Fruit fly (Drosophila melanogaster) whole organism, embryonic: ENCODE measurements around the gene CG1074.

Experiments
- Abd-B ChIP-seq: fragments of 200-800 bp; sonication (Bioruptor generic); optimal IDR thresholded peaks from 2 replicates; lab custom pipeline; 2018; ENCODE audit warnings: missing biosample characterization, mild to moderate bottlenecking, missing genetic modification characterization, moderate library complexity
- Aef1 ChIP-seq: fragments of 200-800 bp; sonication (Bioruptor generic); IDR thresholded peaks from 3 replicates; pipeline ENCODE4 v1.3.6; 2022; ENCODE audit warnings: missing biosample characterization, missing genetic modification characterization
- CG10366 ChIP-seq: fragments of 200-800 bp; sonication (Bioruptor generic); IDR thresholded peaks from 2 replicates; pipeline ENCODE4 v1.3.6; 2022; ENCODE audit warnings: missing biosample characterization, missing genetic modification characterization
- CG10543 ChIP-seq: fragments of 200-800 bp; sonication (Bioruptor generic); optimal IDR thresholded peaks from 3 replicates; lab custom pipeline; 2017; ENCODE audit warnings: missing biosample characterization, mild to moderate bottlenecking, missing genetic modification characterization, moderate library complexity
- CG10565 ChIP-seq: fragments of 200-800 bp; sonication (Bioruptor generic); optimal IDR thresholded peaks from 3 replicates; lab custom pipeline; 2016; ENCODE audit warnings: missing biosample characterization, mild to moderate bottlenecking, missing genetic modification characterization
- CG11093 ChIP-seq: fragments of 200-800 bp; sonication (Bioruptor generic); IDR thresholded peaks from 3 replicates; pipeline ENCODE4 v1.3.6; 2022; ENCODE audit warnings: missing biosample characterization, missing genetic modification characterization
- CG12219 ChIP-seq: fragments of 200-800 bp; sonication (Bioruptor generic); optimal IDR thresholded peaks from 3 replicates; lab custom pipeline; 2018; ENCODE audit warnings: missing biosample characterization, mild to moderate bottlenecking, missing genetic modification characterization
- CG12744 ChIP-seq: fragments of 200-800 bp; sonication (Bioruptor generic); optimal IDR thresholded peaks from 2 replicates; lab custom pipeline; 2016; ENCODE audit warnings: missing biosample characterization, missing genetic modification characterization
- CG14860 ChIP-seq: fragments of 200-800 bp; sonication (Bioruptor generic); IDR thresholded peaks from 3 replicates; pipeline ENCODE4 v1.3.6; 2022; ENCODE audit warnings: missing biosample characterization, missing genetic modification characterization; ENCODE audit not compliant: partially characterized antibody
- CG15479 ChIP-seq: fragments of 200-800 bp; sonication (Bioruptor generic); optimal IDR thresholded peaks from 3 replicates; lab custom pipeline; 2019; ENCODE audit warnings: missing biosample characterization, mild to moderate bottlenecking, missing genetic modification characterization, moderate library complexity
- CG15601 ChIP-seq: fragments of 200-800 bp; sonication (Bioruptor generic); optimal IDR thresholded peaks from 3 replicates; lab custom pipeline; 2019; ENCODE audit warnings: missing biosample characterization, mild to moderate bottlenecking, missing genetic modification characterization, moderate library complexity
- CG16815 ChIP-seq: fragments of 200-800 bp; sonication (Bioruptor generic); optimal IDR thresholded peaks from 3 replicates; lab custom pipeline; 2017; ENCODE audit warnings: missing biosample characterization, mild to moderate bottlenecking, missing genetic modification characterization
- CG17359 ChIP-seq: fragments of 200-800 bp; sonication (Bioruptor generic); optimal IDR thresholded peaks from 3 replicates; lab custom pipeline; 2018; ENCODE audit warnings: missing biosample characterization, mild to moderate bottlenecking, missing genetic modification characterization, moderate library complexity
- CG34224 ChIP-seq: fragments of 200-800 bp; sonication (Bioruptor generic); IDR thresholded peaks from 3 replicates; pipeline ENCODE4 v1.3.6; 2022; ENCODE audit warnings: missing biosample characterization, missing genetic modification characterization; ENCODE audit not compliant: partially characterized antibody
- CG8924 ChIP-seq: fragments of 200-800 bp; optimal IDR thresholded peaks from 3 replicates; lab custom pipeline; 2019; ENCODE audit warnings: missing biosample characterization, mild to moderate bottlenecking, missing genetic modification characterization, moderate library complexity
- CkIIα-i1 ChIP-seq: fragments of 200-800 bp; sonication (Bioruptor generic); IDR thresholded peaks from 2 replicates; pipeline ENCODE4 v1.3.6; 2022; ENCODE audit warnings: missing biosample characterization, missing genetic modification characterization
- Deaf1 ChIP-seq: fragments of 200-800 bp; optimal IDR thresholded peaks from 3 replicates; lab custom pipeline; 2019; ENCODE audit warnings: missing biosample characterization, mild to moderate bottlenecking, missing genetic modification characterization, moderate library complexity
- Dip3 ChIP-seq: fragments of 200-800 bp; sonication (Bioruptor generic); optimal IDR thresholded peaks from 3 replicates; lab custom pipeline; 2016; ENCODE audit warnings: missing biosample characterization, missing genetic modification characterization
- E2f1 ChIP-seq: fragments of 200-800 bp; sonication (Bioruptor generic); IDR thresholded peaks from 2 replicates; pipeline ENCODE4 v1.3.6; 2022; ENCODE audit warnings: missing biosample characterization, missing genetic modification characterization
- GATAe ChIP-seq: fragments of 200-800 bp; sonication (Bioruptor generic); conservative IDR thresholded peaks from 2 replicates; pipeline ENCODE4 v1.3.6; 2022; ENCODE audit warnings: missing biosample characterization, missing genetic modification characterization
- Jarid2 ChIP-seq: fragments of 200-800 bp; sonication (Bioruptor generic); optimal IDR thresholded peaks from 3 replicates; lab custom pipeline; 2017; ENCODE audit warnings: mild to moderate bottlenecking, missing biosample characterization, missing genetic modification reagents, missing genetic modification characterization
- Lim3 ChIP-seq: fragments of 200-800 bp; sonication (Bioruptor generic); IDR thresholded peaks from 2 replicates; pipeline ENCODE4 v1.3.6; 2022; ENCODE audit warnings: missing biosample characterization, missing genetic modification characterization
- Lpt ChIP-seq: fragments of >200 bp; optimal IDR thresholded peaks from 2 replicates; lab custom pipeline; 2018; ENCODE audit warnings: missing biosample characterization, missing genetic modification characterization
- Mad ChIP-seq: fragments of 200-800 bp; sonication (Bioruptor generic); optimal IDR thresholded peaks from 2 replicates; lab custom pipeline; 2016; ENCODE audit warnings: missing biosample characterization, missing genetic modification characterization
- Med ChIP-seq: fragments of 200-800 bp; sonication (Bioruptor generic); peaks from one replicate; lab custom pipeline; 2016; ENCODE audit warnings: missing biosample characterization, missing genetic modification characterization, mild to moderate bottlenecking, inconsistent platforms, moderate library complexity
- NC2α ChIP-seq: fragments of 200-800 bp; sonication (Bioruptor generic); optimal IDR thresholded peaks from 2 replicates; lab custom pipeline; 2016; ENCODE audit warnings: missing biosample characterization, missing genetic modification characterization
- Ravus ChIP-seq: fragments of 200-800 bp; sonication (Bioruptor generic); IDR thresholded peaks from 2 replicates; pipeline ENCODE4 v1.3.6; 2022; ENCODE audit warnings: missing biosample characterization, missing genetic modification characterization
- Side ChIP-seq: fragments of 200-800 bp; sonication (Bioruptor generic); optimal IDR thresholded peaks from 2 replicates; lab custom pipeline; 2016; ENCODE audit warnings: missing biosample characterization, missing genetic modification characterization
- bab2 ChIP-seq: fragments of 200-800 bp; sonication (Bioruptor generic); optimal IDR thresholded peaks from 2 replicates; lab custom pipeline; 2016; ENCODE audit warnings: missing biosample characterization, missing genetic modification characterization
- cato ChIP-seq: fragments of 200-800 bp; sonication (Bioruptor generic); optimal IDR thresholded peaks from 2 replicates; lab custom pipeline; 2016; ENCODE audit warnings: missing biosample characterization, missing genetic modification characterization, borderline replicate concordance
- cg ChIP-seq: fragments of 200-800 bp; sonication (Bioruptor generic); optimal IDR thresholded peaks from 3 replicates; lab custom pipeline; 2019; ENCODE audit warnings: missing biosample characterization, mild to moderate bottlenecking, missing genetic modification characterization, moderate library complexity
- crc ChIP-seq: fragments of 200-800 bp; sonication (Bioruptor generic); optimal IDR thresholded peaks from 2 replicates; lab custom pipeline; 2016; ENCODE audit warnings: missing biosample characterization, missing genetic modification characterization
- crp ChIP-seq, 2 experiments: fragments of 200-800 bp; sonication (Bioruptor generic); optimal IDR thresholded peaks; 2 replicates in 1 of 2; 3 replicates in 1 of 2; lab custom pipeline; 2017; ENCODE audit warnings: missing biosample characterization in 2 of 2, missing genetic modification characterization in 2 of 2, mild to moderate bottlenecking in 1 of 2, moderate library complexity in 1 of 2
- dmrt11E ChIP-seq: fragments of 200-800 bp; sonication (Bioruptor generic); optimal IDR thresholded peaks from 3 replicates; lab custom pipeline; 2018; ENCODE audit warnings: missing biosample characterization, mild to moderate bottlenecking, missing genetic modification characterization, moderate library complexity
- eyg ChIP-seq: fragments of 200-800 bp; sonication (Bioruptor generic); optimal IDR thresholded peaks from 3 replicates; lab custom pipeline; 2016; ENCODE audit warnings: missing biosample characterization, missing genetic modification characterization
- gcm2 ChIP-seq: fragments of 200-800 bp; sonication (Bioruptor generic); optimal IDR thresholded peaks from 2 replicates; lab custom pipeline; 2016; ENCODE audit warnings: missing biosample characterization, missing genetic modification characterization
- grau ChIP-seq: fragments of 200-800 bp; optimal IDR thresholded peaks from 3 replicates; lab custom pipeline; 2019; ENCODE audit warnings: missing biosample characterization, mild to moderate bottlenecking, missing genetic modification characterization, moderate library complexity
- her ChIP-seq: fragments of 200-800 bp; sonication (Bioruptor generic); optimal IDR thresholded peaks from 2 replicates; lab custom pipeline; 2016; ENCODE audit warnings: missing biosample characterization, missing genetic modification characterization
- inv ChIP-seq: fragments of 200-800 bp; sonication (Bioruptor generic); IDR thresholded peaks from 2 replicates; pipeline ENCODE4 v1.3.6; 2022; ENCODE audit warnings: missing biosample characterization, missing genetic modification characterization; ENCODE audit not compliant: partially characterized antibody
- lilli ChIP-seq: fragments of 200-800 bp; sonication (Bioruptor generic); optimal IDR thresholded peaks from 3 replicates; lab custom pipeline; 2016; ENCODE audit warnings: missing biosample characterization, missing genetic modification characterization
- nmo ChIP-seq: fragments of 200-800 bp; sonication (Bioruptor generic); optimal IDR thresholded peaks from 2 replicates; lab custom pipeline; 2018; ENCODE audit warnings: missing biosample characterization, mild to moderate bottlenecking, missing genetic modification characterization, moderate library complexity
- odd ChIP-seq: fragments of 200-800 bp; sonication (Bioruptor generic); optimal IDR thresholded peaks from 2 replicates; lab custom pipeline; 2017; ENCODE audit warnings: missing biosample characterization, mild to moderate bottlenecking, missing genetic modification characterization
- run ChIP-seq: fragments of 200-800 bp; sonication (Bioruptor generic); optimal IDR thresholded peaks from 3 replicates; lab custom pipeline; 2018; ENCODE audit warnings: missing biosample characterization, mild to moderate bottlenecking, missing genetic modification characterization
- sima ChIP-seq: fragments of 200-800 bp; sonication (Bioruptor generic); optimal IDR thresholded peaks from 2 replicates; lab custom pipeline; 2016; ENCODE audit warnings: missing biosample characterization, missing genetic modification characterization
- slbo ChIP-seq: fragments of 200-800 bp; sonication (Bioruptor generic); IDR thresholded peaks from 2 replicates; pipeline ENCODE4 v1.3.6; 2022; ENCODE audit warnings: missing biosample characterization, missing genetic modification characterization
- tgo ChIP-seq: fragments of 200-800 bp; sonication (Bioruptor generic); IDR thresholded peaks from 3 replicates; pipeline ENCODE4 v1.3.6; 2022; ENCODE audit warnings: missing biosample characterization, missing genetic modification characterization
- tx ChIP-seq: fragments of 200-800 bp; sonication (Bioruptor generic); optimal IDR thresholded peaks from 2 replicates; lab custom pipeline; 2016; ENCODE audit warnings: missing biosample characterization, missing genetic modification characterization
- z ChIP-seq: fragments of 200-800 bp; sonication (Bioruptor generic); IDR thresholded peaks from 3 replicates; pipeline ENCODE4 v1.3.6; 2022; ENCODE audit warnings: missing biosample characterization, missing genetic modification characterization

The CG1074 gene

dm6 chr3R:4394654-4395581 is 38.8 kb upstream of the CG1074 start (continued):
- TF ChIP-seq Deaf1 (tag; lab: Kevin White, UChicago), result peak; percentile 75
- TF ChIP-seq cato (GFP tag; lab: Kevin White, UChicago), result peak; percentile 62
- no peak for TF ChIP-seq Jarid2
- peak; percentile 88 for TF ChIP-seq bab2 (GFP tag; lab: Kevin White, UChicago)
- peak; percentile 77; the same call in 1 of the 2 replicates for TF ChIP-seq Lim3 (GFP tag; lab: Robert Waterston, UW)
- TF ChIP-seq crp (GFP tag; optimal IDR thresholded peaks at IDR 0.05; lab: Kevin White, UChicago), result peak in 1 of 2 experiments; percentile 49
- TF ChIP-seq CG34224 (GFP tag; lab: Robert Waterston, UW), result no peak
- TF ChIP-seq E2f1, result peak; percentile 89
- peak; percentile 7 for TF ChIP-seq CG10565 (GFP tag; lab: Kevin White, UChicago)
- TF ChIP-seq Aef1 (GFP tag; lab: Robert Waterston, UW), result peak; percentile 83
- TF ChIP-seq cg, result peak; percentile 56
- TF ChIP-seq CG12744 (GFP tag; lab: Kevin White, UChicago), result peak; percentile 78
- peak; percentile 92 for TF ChIP-seq Dip3 (GFP tag; lab: Kevin White, UChicago)
- TF ChIP-seq run (tag; lab: Kevin White, UChicago), result peak; percentile 69
- no peak for TF ChIP-seq CG15479 (GFP tag; lab: Kevin White, UChicago)
- TF ChIP-seq grau (tag; lab: Kevin White, UChicago), result peak; percentile 90
- TF ChIP-seq crc (GFP tag; lab: Kevin White, UChicago), result peak; percentile 80
- peak; percentile 65 for TF ChIP-seq CG16815 (GFP tag; lab: Kevin White, UChicago)
- TF ChIP-seq GATAe (GFP tag; lab: Robert Waterston, UW), result peak; percentile 78
- peak; percentile 85 for TF ChIP-seq eyg
- peak; percentile 56 for TF ChIP-seq Ravus (GFP tag; lab: Robert Waterston, UW)
- peak; percentile 14 for TF ChIP-seq sima (GFP tag; lab: Kevin White, UChicago)
- TF ChIP-seq CG15601, result peak; percentile 75
- TF ChIP-seq Mad (GFP tag; lab: Kevin White, UChicago), result peak; percentile 66
- TF ChIP-seq nmo (GFP tag; lab: Kevin White, UChicago), result peak; percentile 93
- peak; percentile 89 for TF ChIP-seq tgo
- TF ChIP-seq gcm2 (GFP tag; lab: Kevin White, UChicago), result peak; percentile 46
- no peak for TF ChIP-seq Lpt (GFP tag; lab: Kevin White, UChicago)
- peak; percentile 76 for TF ChIP-seq odd (GFP tag; lab: Kevin White, UChicago)
- TF ChIP-seq her (GFP tag; lab: Kevin White, UChicago), result peak; percentile 85
- peak; percentile 87 for TF ChIP-seq Side (GFP tag; lab: Kevin White, UChicago)
- TF ChIP-seq CG10543, result peak; percentile 75
- TF ChIP-seq CG8924 (tag; lab: Kevin White, UChicago), result peak; percentile 91
- TF ChIP-seq dmrt11E (tag; lab: Kevin White, UChicago), result peak; percentile 42
- TF ChIP-seq CG14860, result no peak
- peak; percentile 83 for TF ChIP-seq CG11093 (GFP tag; lab: Robert Waterston, UW)
- peak; percentile 90 for TF ChIP-seq lilli (GFP tag; lab: Kevin White, UChicago)
- TF ChIP-seq CG17359, result peak; percentile 88
- peak; percentile 91 for TF ChIP-seq CG12219 (GFP tag; lab: Kevin White, UChicago)
- TF ChIP-seq Med (GFP tag; lab: Kevin White, UChicago), result peak; percentile 98
- TF ChIP-seq z (GFP tag; lab: Robert Waterston, UW), result no peak
- peak; percentile 91 for TF ChIP-seq slbo
- peak; percentile 91 for TF ChIP-seq CG10366
- peak; percentile 59 for TF ChIP-seq NC2α (GFP tag; lab: Kevin White, UChicago)
- TF ChIP-seq CkIIα-i1 (GFP tag; lab: Robert Waterston, UW), result no peak
- TF ChIP-seq Abd-B (GFP tag; lab: Kevin White, UChicago), result peak; percentile 71
- no peak for TF ChIP-seq inv
- TF ChIP-seq tx (GFP tag; lab: Kevin White, UChicago), result peak; percentile 84
